Worm (Caenorhabditis elegans) whole organism, late embryonic: Measurements from ENCODE around the gene tmem-135.

ENCODE experiments used
- C08G9.2 ChIP-seq: sonication (generic microtip); optimal IDR thresholded peaks from 2 replicates; lab custom pipeline; 2016; ENCODE audit warnings: mild to moderate bottlenecking, missing genetic modification characterization, moderate library complexity, missing compliant biosample characterization
- K02D7.2 ChIP-seq: sonication (generic microtip); optimal IDR thresholded peaks from 2 replicates; lab custom pipeline; 2017; ENCODE audit warnings: mild to moderate bottlenecking, missing genetic modification characterization, missing compliant biosample characterization
- K09A11.1 ChIP-seq: sonication (generic microtip); optimal IDR thresholded peaks from 2 replicates; lab custom pipeline; 2017; ENCODE audit warnings: antibody characterized with exemption, mild to moderate bottlenecking, missing genetic modification characterization, missing compliant biosample characterization; ENCODE audit not compliant: insufficient read depth
- ahr-1 ChIP-seq: sonication (generic microtip); optimal IDR thresholded peaks from 2 replicates; lab custom pipeline; 2016; ENCODE audit warnings: missing genetic modification characterization, missing compliant biosample characterization
- ama-1 ChIP-seq: fragments of 150-350 bp; optimal IDR thresholded peaks from 2 replicates; lab custom pipeline; 2014
- ceh-14 ChIP-seq: sonication (generic microtip); optimal IDR thresholded peaks from 2 replicates; lab custom pipeline; 2016; ENCODE audit warnings: missing genotype, missing genetic modification characterization, missing compliant biosample characterization
- ceh-19 ChIP-seq: fragments of 200-800 bp; sonication (Bioruptor generic); optimal IDR thresholded peaks from 2 replicates; lab custom pipeline; 2018; ENCODE audit warnings: mild to moderate bottlenecking, missing genetic modification characterization, missing compliant biosample characterization
- ceh-2 ChIP-seq: sonication (generic microtip); optimal IDR thresholded peaks from 2 replicates; lab custom pipeline; 2016; ENCODE audit warnings: missing genotype, missing genetic modification characterization, missing compliant biosample characterization
- ceh-31 ChIP-seq: sonication (generic microtip); optimal IDR thresholded peaks from 2 replicates; lab custom pipeline; 2016; ENCODE audit warnings: missing genetic modification characterization, missing compliant biosample characterization
- ceh-9 ChIP-seq: sonication (generic microtip); optimal IDR thresholded peaks from 2 replicates; lab custom pipeline; 2016; ENCODE audit warnings: mild to moderate bottlenecking, missing genetic modification characterization, inconsistent platforms, missing compliant biosample characterization
- che-1 ChIP-seq: sonication (generic microtip); optimal IDR thresholded peaks from 2 replicates; lab custom pipeline; 2016; ENCODE audit warnings: mild to moderate bottlenecking, missing genetic modification characterization, missing compliant biosample characterization
- dmd-4 ChIP-seq: sonication (generic microtip); optimal IDR thresholded peaks from 2 replicates; lab custom pipeline; 2016; ENCODE audit warnings: borderline replicate concordance, missing genetic modification characterization, missing compliant biosample characterization
- dve-1 ChIP-seq: sonication (generic microtip); optimal IDR thresholded peaks from 2 replicates; lab custom pipeline; 2017; ENCODE audit warnings: antibody characterized with exemption, mild to moderate bottlenecking, missing genetic modification characterization, missing compliant biosample characterization
- elt-2 ChIP-seq: sonication (generic microtip); optimal IDR thresholded peaks from 2 replicates; lab custom pipeline; 2016; ENCODE audit warnings: missing genetic modification reagents, missing genetic modification characterization, missing compliant biosample characterization
- eyg-1 ChIP-seq: sonication (generic microtip); optimal IDR thresholded peaks from 2 replicates; lab custom pipeline; 2016; ENCODE audit warnings: missing genotype, missing genetic modification characterization, missing compliant biosample characterization
- fax-1 ChIP-seq: sonication (generic microtip); optimal IDR thresholded peaks from 2 replicates; lab custom pipeline; 2016; ENCODE audit warnings: missing genotype, missing genetic modification characterization, missing compliant biosample characterization
- fkh-10 ChIP-seq: fragments of 150-350 bp; optimal IDR thresholded peaks from 2 replicates; lab custom pipeline; 2014; ENCODE audit warnings: missing biosample characterization, missing genetic modification reagents, missing genetic modification characterization
- gmeb-2 ChIP-seq: sonication (generic microtip); optimal IDR thresholded peaks from 2 replicates; lab custom pipeline; 2016; ENCODE audit warnings: missing genetic modification characterization, inconsistent platforms, missing compliant biosample characterization
- hlh-15 ChIP-seq: sonication (generic microtip); optimal IDR thresholded peaks from 2 replicates; lab custom pipeline; 2016; ENCODE audit warnings: missing genetic modification characterization, missing compliant biosample characterization
- hlh-6 ChIP-seq: sonication (generic microtip); optimal IDR thresholded peaks from 2 replicates; lab custom pipeline; 2016; ENCODE audit warnings: missing genotype, missing genetic modification characterization, missing compliant biosample characterization
- hlh-8 ChIP-seq: sonication (generic microtip); optimal IDR thresholded peaks from 2 replicates; lab custom pipeline; 2016; ENCODE audit warnings: missing genotype, missing genetic modification characterization, missing compliant biosample characterization
- lim-6 ChIP-seq: sonication (generic microtip); optimal IDR thresholded peaks from 2 replicates; lab custom pipeline; 2016; ENCODE audit warnings: missing genetic modification characterization, missing compliant biosample characterization
- lin-11 ChIP-seq: fragments of 200-800 bp; sonication (Bioruptor generic); optimal IDR thresholded peaks from 2 replicates; lab custom pipeline; 2018; ENCODE audit warnings: mild to moderate bottlenecking, missing genetic modification characterization, missing compliant biosample characterization
- mec-3 ChIP-seq: sonication (generic microtip); optimal IDR thresholded peaks from 2 replicates; lab custom pipeline; 2016; ENCODE audit warnings: borderline replicate concordance, missing genetic modification characterization, missing compliant biosample characterization
- nfya-1 ChIP-seq: sonication (generic microtip); optimal IDR thresholded peaks from 2 replicates; lab custom pipeline; 2017; ENCODE audit warnings: missing genetic modification characterization, mild to moderate bottlenecking, missing compliant biosample characterization, antibody characterized with exemption, moderate library complexity
- nhr-11 ChIP-seq: fragments of 150-350 bp; optimal IDR thresholded peaks from 2 replicates; lab custom pipeline; 2014; ENCODE audit warnings: missing biosample characterization, missing genetic modification characterization
- pag-3 ChIP-seq: sonication (generic microtip); optimal IDR thresholded peaks from 2 replicates; lab custom pipeline; 2016; ENCODE audit warnings: missing compliant biosample characterization, missing genetic modification characterization, borderline replicate concordance
- pax-1 ChIP-seq: fragments of 150-350 bp; optimal IDR thresholded peaks from 2 replicates; lab custom pipeline; 2014; ENCODE audit warnings: missing biosample characterization, missing genetic modification characterization
- pha-4 ChIP-seq: fragments of 150-350 bp; optimal IDR thresholded peaks from 2 replicates; lab custom pipeline; 2018; ENCODE audit warnings: missing biosample characterization, missing genetic modification reagents, missing genetic modification characterization
- pqm-1 ChIP-seq: sonication (generic microtip); optimal IDR thresholded peaks from 2 replicates; lab custom pipeline; 2016; ENCODE audit warnings: missing genetic modification characterization, missing compliant biosample characterization
- rnt-1 ChIP-seq: sonication (generic microtip); optimal IDR thresholded peaks from 2 replicates; lab custom pipeline; 2016; ENCODE audit warnings: missing genetic modification characterization, missing compliant biosample characterization
- tbx-2 ChIP-seq: sonication (generic microtip); optimal IDR thresholded peaks from 2 replicates; lab custom pipeline; 2016; ENCODE audit warnings: missing genetic modification characterization, missing compliant biosample characterization
- ttx-3 ChIP-seq: sonication (generic microtip); optimal IDR thresholded peaks from 2 replicates; lab custom pipeline; 2016; ENCODE audit warnings: missing genetic modification reagents, missing genetic modification characterization, missing compliant biosample characterization
- unc-42 ChIP-seq: sonication (generic microtip); optimal IDR thresholded peaks from 2 replicates; lab custom pipeline; 2016; ENCODE audit warnings: missing genotype, missing genetic modification characterization, missing compliant biosample characterization
- unc-55 ChIP-seq: sonication (generic microtip); optimal IDR thresholded peaks from 2 replicates; lab custom pipeline; 2017; ENCODE audit warnings: missing biosample characterization, missing genetic modification reagents, missing genetic modification characterization
- unc-86 ChIP-seq: sonication (generic microtip); optimal IDR thresholded peaks from 2 replicates; lab custom pipeline; 2016; ENCODE audit warnings: missing genetic modification characterization, missing compliant biosample characterization
- zip-5 ChIP-seq: sonication (generic microtip); optimal IDR thresholded peaks from 2 replicates; lab custom pipeline; 2016; ENCODE audit warnings: missing genetic modification characterization, missing compliant biosample characterization
- ztf-16 ChIP-seq: sonication (generic microtip); optimal IDR thresholded peaks from 2 replicates; lab custom pipeline; 2017; ENCODE audit warnings: missing genetic modification characterization, missing compliant biosample characterization

tmem-135 gene

DNA sequence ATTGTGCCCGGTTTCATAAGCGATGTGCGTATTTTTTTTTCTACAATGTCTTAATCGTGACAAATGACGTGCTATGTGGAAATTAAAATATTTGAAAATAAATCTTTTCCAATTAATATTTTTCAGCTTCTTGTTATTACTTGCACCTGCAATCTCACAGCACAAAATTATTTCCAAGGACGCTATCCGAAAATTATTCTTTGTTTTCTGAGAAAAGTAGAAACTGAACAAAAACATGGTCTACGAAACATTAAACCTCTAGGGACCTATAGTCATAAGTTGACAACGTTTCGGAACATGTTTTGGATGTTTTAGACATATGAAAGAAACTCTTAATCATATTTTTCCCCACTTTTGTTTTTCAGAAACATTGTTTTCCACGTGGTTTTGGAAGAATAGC is 45.2 kb upstream of the tmem-135 start:
- TF ChIP-seq ceh-14 (tag; lab: Kevin White, UChicago), result no peak
- no peak for TF ChIP-seq rnt-1 (tag; lab: Kevin White, UChicago)
- TF ChIP-seq dmd-4 (tag; lab: Kevin White, UChicago), result no peak
- no peak for TF ChIP-seq ceh-19 (GFP tag; lab: Kevin White, UChicago)
- no peak for TF ChIP-seq ttx-3 (tag; lab: Kevin White, UChicago)
- TF ChIP-seq pha-4 (tag; lab: Kevin White, UChicago), result no peak
- no peak for TF ChIP-seq tbx-2 (tag; lab: Kevin White, UChicago)
- TF ChIP-seq gmeb-2 (tag; lab: Kevin White, UChicago), result no peak
- no peak for TF ChIP-seq ztf-16
- no peak for TF ChIP-seq ceh-31 (tag; lab: Kevin White, UChicago)
- no peak for TF ChIP-seq ama-1 (lab: Kevin White, UChicago)
- TF ChIP-seq eyg-1, result no peak
- no peak for TF ChIP-seq unc-55 (GFP tag; lab: Kevin White, UChicago)
- no peak for TF ChIP-seq zip-5
- TF ChIP-seq pax-1 (tag; lab: Kevin White, UChicago), result no peak
- TF ChIP-seq C08G9.2, result no peak
- TF ChIP-seq dve-1, result no peak
- no peak for TF ChIP-seq fax-1 (tag; lab: Kevin White, UChicago)
- no peak for TF ChIP-seq fkh-10 (GFP tag; lab: Kevin White, UChicago)
- no peak for TF ChIP-seq pqm-1 (tag; lab: Kevin White, UChicago)

DNA sequence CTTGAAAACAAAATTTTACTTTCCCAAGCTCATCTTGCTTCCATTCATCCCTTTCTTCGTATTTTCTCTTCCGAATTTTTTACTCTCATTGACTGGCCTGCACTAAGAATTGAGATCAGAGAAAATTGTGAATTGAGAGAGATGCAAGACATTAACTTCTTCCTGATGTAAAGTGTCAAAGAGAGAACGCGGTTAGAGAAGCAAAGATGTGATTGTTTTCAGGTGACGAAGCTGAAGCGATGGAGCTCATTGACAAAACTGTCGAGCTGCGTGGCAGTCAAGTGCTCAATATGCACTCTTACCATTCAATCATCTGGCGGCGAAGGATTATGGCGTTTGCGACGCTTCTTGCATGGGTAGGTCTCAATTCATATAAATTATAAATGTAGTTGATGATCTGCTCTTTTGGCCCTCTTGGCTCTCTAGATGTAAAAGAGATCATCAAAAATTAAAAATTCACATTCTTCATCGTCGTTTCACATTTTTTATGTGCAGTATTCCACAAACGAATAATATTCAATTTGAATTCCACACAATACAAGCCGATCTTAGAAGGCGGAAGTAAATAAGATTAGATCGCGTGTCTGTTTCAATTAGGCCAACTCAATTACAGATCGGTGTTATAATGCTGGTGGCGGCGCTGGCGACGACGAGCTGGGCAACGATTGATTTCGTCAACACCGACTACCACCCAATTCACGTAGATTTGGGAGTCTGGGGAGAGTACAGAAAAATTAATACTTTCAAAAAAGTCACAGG is 44.5 kb upstream of the tmem-135 start:
- no peak for TF ChIP-seq dmd-4 (tag; lab: Kevin White, UChicago)
- TF ChIP-seq K02D7.2 (tag; lab: Kevin White, UChicago), result no peak
- no peak for TF ChIP-seq fax-1 (tag; lab: Kevin White, UChicago)
- TF ChIP-seq ceh-9, result no peak
- no peak for TF ChIP-seq K09A11.1
- no peak for TF ChIP-seq hlh-6 (tag; lab: Kevin White, UChicago)
- no peak for TF ChIP-seq C08G9.2
- TF ChIP-seq elt-2 (tag; lab: Kevin White, UChicago), result no peak
- peak; percentile 3 for TF ChIP-seq hlh-8 (tag; lab: Kevin White, UChicago)
- peak; percentile 85 for TF ChIP-seq unc-42 (tag; lab: Kevin White, UChicago)
- peak; percentile 18 for TF ChIP-seq unc-55 (GFP tag; lab: Kevin White, UChicago)
- no peak for TF ChIP-seq che-1 (tag; lab: Kevin White, UChicago)
- TF ChIP-seq ceh-14 (tag; lab: Kevin White, UChicago), result no peak
- no peak for TF ChIP-seq lim-6 (tag; lab: Kevin White, UChicago)
- TF ChIP-seq, all 69 proteins: peak for 3

DNA sequence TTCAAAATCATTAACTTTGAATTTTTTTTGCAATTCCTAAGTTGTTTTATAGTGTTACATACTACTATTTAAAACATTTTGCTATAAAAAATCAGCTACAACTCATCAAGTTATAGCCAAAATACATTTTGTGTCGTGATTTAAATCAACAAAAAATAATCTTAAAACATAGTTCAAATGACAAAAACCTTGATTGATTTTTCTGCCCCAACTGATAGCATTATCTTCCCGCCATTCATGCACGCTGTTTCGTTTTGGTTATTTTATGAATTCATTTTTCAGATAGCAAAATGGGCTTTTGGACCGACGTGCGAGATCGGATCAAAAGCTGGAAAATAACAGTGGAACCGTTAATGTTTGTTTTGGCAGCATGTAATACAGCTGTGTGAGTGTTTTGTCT is 41.4 kb upstream of the tmem-135 start, which contains the start of gene slcr-46.1:
slcr-46.1 (plus strand) TSS at position 274 of the 400 bp plus-strand sequence.
- TF ChIP-seq mec-3 (tag; lab: Kevin White, UChicago) (no peak), ahr-1 (tag; lab: Kevin White, UChicago) (no peak), ceh-2 (tag; lab: Kevin White, UChicago) (no peak), pag-3 (tag; lab: Kevin White, UChicago) (no peak), pha-4 (tag; lab: Kevin White, UChicago) (no peak), hlh-15 (tag; lab: Kevin White, UChicago) (no peak), fkh-10 (GFP tag; lab: Kevin White, UChicago) (no peak), nfya-1 (tag; lab: Kevin White, UChicago) (no peak), nhr-11 (tag; lab: Kevin White, UChicago) (no peak), unc-55 (GFP tag; lab: Kevin White, UChicago) (no peak), eyg-1 (no peak), unc-86 (tag; lab: Kevin White, UChicago) (no peak), lin-11 (tag; lab: Kevin White, UChicago) (no peak)
